Worm (Caenorhabditis elegans): ENCODE data around the gene magu-4.

DNA sequence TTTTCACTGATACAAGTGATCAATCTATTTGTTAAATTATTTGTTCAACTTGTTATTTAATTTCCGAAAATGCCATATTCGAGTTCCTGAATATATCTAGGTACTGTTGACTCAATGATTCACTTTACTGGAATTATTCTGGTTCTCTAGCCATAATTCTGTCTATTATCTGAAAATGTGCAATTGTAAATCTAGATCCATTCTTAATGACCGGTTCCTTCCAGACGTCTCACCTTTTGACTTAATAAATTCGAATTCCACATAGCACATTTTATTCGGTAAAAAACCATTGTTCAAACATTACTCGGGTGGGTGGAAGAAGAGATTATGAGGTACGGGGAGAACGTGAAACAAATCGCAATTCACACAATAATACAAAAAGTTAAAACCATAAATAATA, 20.1 kb upstream of the magu-4 start:
- no peak for TF ChIP-seq ceh-13 (GFP tag; optimal IDR thresholded peaks at IDR 0.05)
- no peak for TF ChIP-seq ceh-36 (tag; optimal IDR thresholded peaks at IDR 0.05)
- no peak for TF ChIP-seq sea-1 (GFP tag; conservative IDR thresholded peaks at IDR 0.05)
- TF ChIP-seq flt-1 (GFP tag; IDR thresholded peaks at IDR 0.05) = no peak
- no peak for TF ChIP-seq ama-1 (optimal IDR thresholded peaks at IDR 0.05)
- TF ChIP-seq ets-7 (tag; optimal IDR thresholded peaks at IDR 0.05) = no peak
- TF ChIP-seq aly-1 (tag; optimal IDR thresholded peaks at IDR 0.05) = no peak
- TF ChIP-seq scrt-1 (GFP tag; IDR thresholded peaks at IDR 0.05) = no peak
- no peak for TF ChIP-seq tbx-11 (GFP tag; IDR thresholded peaks at IDR 0.05)
- no peak for TF ChIP-seq tra-4 (tag; optimal IDR thresholded peaks at IDR 0.05)
- TF ChIP-seq hmbx-1 (tag; optimal IDR thresholded peaks at IDR 0.05) = no peak
